Worm (Caenorhabditis elegans): Measurements from ENCODE around the gene ZK697.8.

DNA sequence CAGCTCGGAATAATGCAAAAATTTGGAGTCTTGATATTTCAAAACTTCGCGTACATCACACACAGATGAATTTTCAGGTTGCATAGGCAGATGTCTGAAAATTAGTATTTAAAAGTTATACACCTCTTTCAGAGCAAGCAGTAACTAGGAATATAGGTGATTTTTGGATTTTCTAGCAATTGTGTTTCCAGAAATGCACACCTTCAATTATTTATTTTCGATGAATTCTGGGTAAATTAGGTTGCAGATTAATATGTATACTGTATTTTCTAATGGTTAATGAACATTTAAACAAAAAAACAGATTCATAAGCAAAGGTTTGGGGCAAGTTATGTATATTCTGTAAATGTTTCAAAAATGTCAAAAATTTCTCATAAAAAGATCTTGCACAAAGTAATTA is 7.9 kb downstream of the ZK697.8 start, which contains the start of gene srab-25:
- TF ChIP-seq ceh-91 (GFP tag; IDR thresholded peaks at IDR 0.05) (no peak), snpc-3.4 (tag; optimal IDR thresholded peaks at IDR 0.05) (no peak), hsf-1 (GFP tag; IDR thresholded peaks at IDR 0.05) (no peak), ama-1 (optimal IDR thresholded peaks at IDR 0.05) (no peak), ama-1 (GFP tag; optimal IDR thresholded peaks at IDR 0.05) (no peak), F49E8.2 (tag; optimal IDR thresholded peaks at IDR 0.05; ENCODE audit: insufficient read depth) (no peak), tbp1 (GFP tag; optimal IDR thresholded peaks at IDR 0.05) (no peak), F23B12.7 (tag; optimal IDR thresholded peaks at IDR 0.05; ENCODE audit: insufficient read depth) (no peak)
